Worm (Caenorhabditis elegans) whole organism, late embryonic: ENCODE data around the gene spe-18.

ENCODE experiments used
- C08G9.2 ChIP-seq: sonication (generic microtip); optimal IDR thresholded peaks from 2 replicates; lab custom pipeline; 2016; ENCODE audit warnings: mild to moderate bottlenecking, missing genetic modification characterization, moderate library complexity, missing compliant biosample characterization
- T23F11.4 ChIP-seq: fragments of 200-800 bp; sonication (Bioruptor generic); optimal IDR thresholded peaks from 2 replicates; lab custom pipeline; 2018; ENCODE audit warnings: mild to moderate bottlenecking, missing genetic modification characterization, missing compliant biosample characterization
- ahr-1 ChIP-seq: sonication (generic microtip); optimal IDR thresholded peaks from 2 replicates; lab custom pipeline; 2016; ENCODE audit warnings: missing genetic modification characterization, missing compliant biosample characterization
- ama-1 ChIP-seq: fragments of 150-350 bp; optimal IDR thresholded peaks from 2 replicates; lab custom pipeline; 2014
- ceh-14 ChIP-seq: sonication (generic microtip); optimal IDR thresholded peaks from 2 replicates; lab custom pipeline; 2016; ENCODE audit warnings: missing genotype, missing genetic modification characterization, missing compliant biosample characterization
- ceh-19 ChIP-seq: fragments of 200-800 bp; sonication (Bioruptor generic); optimal IDR thresholded peaks from 2 replicates; lab custom pipeline; 2018; ENCODE audit warnings: mild to moderate bottlenecking, missing genetic modification characterization, missing compliant biosample characterization
- ceh-24 ChIP-seq: sonication (generic microtip); optimal IDR thresholded peaks from 2 replicates; lab custom pipeline; 2016; ENCODE audit warnings: mild to moderate bottlenecking, missing genetic modification characterization, missing compliant biosample characterization
- ceh-30 ChIP-seq: fragments of 150-350 bp; optimal IDR thresholded peaks from 2 replicates; lab custom pipeline; 2014; ENCODE audit warnings: missing biosample characterization, missing genetic modification characterization
- ceh-31 ChIP-seq: sonication (generic microtip); optimal IDR thresholded peaks from 2 replicates; lab custom pipeline; 2016; ENCODE audit warnings: missing genetic modification characterization, missing compliant biosample characterization
- ceh-34 ChIP-seq: sonication (generic microtip); optimal IDR thresholded peaks from 2 replicates; lab custom pipeline; 2016; ENCODE audit warnings: mild to moderate bottlenecking, missing genetic modification characterization, missing compliant biosample characterization
- ceh-45 ChIP-seq: fragments of 200-800 bp; sonication (Bioruptor generic); IDR thresholded peaks from 2 replicates; pipeline ENCODE4 v1.3.6; 2022; ENCODE audit warnings: missing genetic modification reagents, missing genetic modification characterization, missing compliant biosample characterization
- ceh-6 ChIP-seq: fragments of 200-800 bp; sonication (Bioruptor generic); optimal IDR thresholded peaks from 2 replicates; lab custom pipeline; 2018; ENCODE audit warnings: mild to moderate bottlenecking, missing genetic modification characterization, missing compliant biosample characterization
- ets-4 ChIP-seq: sonication (generic microtip); optimal IDR thresholded peaks from 2 replicates; lab custom pipeline; 2016; ENCODE audit warnings: missing genetic modification characterization, missing compliant biosample characterization
- eyg-1 ChIP-seq: sonication (generic microtip); optimal IDR thresholded peaks from 2 replicates; lab custom pipeline; 2016; ENCODE audit warnings: missing genotype, missing genetic modification characterization, missing compliant biosample characterization
- hlh-13 ChIP-seq: fragments of 200-800 bp; sonication (Bioruptor generic); optimal IDR thresholded peaks from 2 replicates; lab custom pipeline; 2018; ENCODE audit warnings: mild to moderate bottlenecking, missing genetic modification characterization, missing compliant biosample characterization
- hlh-30 ChIP-seq: sonication (generic microtip); optimal IDR thresholded peaks from 2 replicates; lab custom pipeline; 2017; ENCODE audit warnings: antibody characterized with exemption, missing genetic modification characterization, missing compliant biosample characterization; ENCODE audit not compliant: insufficient read depth
- lim-6 ChIP-seq: sonication (generic microtip); optimal IDR thresholded peaks from 2 replicates; lab custom pipeline; 2016; ENCODE audit warnings: missing genetic modification characterization, missing compliant biosample characterization
- mec-3 ChIP-seq: sonication (generic microtip); optimal IDR thresholded peaks from 2 replicates; lab custom pipeline; 2016; ENCODE audit warnings: borderline replicate concordance, missing genetic modification characterization, missing compliant biosample characterization
- nhr-11 ChIP-seq: fragments of 150-350 bp; optimal IDR thresholded peaks from 2 replicates; lab custom pipeline; 2014; ENCODE audit warnings: missing biosample characterization, missing genetic modification characterization
- nhr-232 ChIP-seq: sonication (generic microtip); optimal IDR thresholded peaks from 2 replicates; lab custom pipeline; 2016; ENCODE audit warnings: missing genetic modification characterization, missing compliant biosample characterization
- npax-4 ChIP-seq: sonication (generic microtip); optimal IDR thresholded peaks from 2 replicates; lab custom pipeline; 2016; ENCODE audit warnings: missing genetic modification characterization, missing compliant biosample characterization
- pat-9 ChIP-seq: fragments of 200-800 bp; sonication (Bioruptor generic); optimal IDR thresholded peaks from 2 replicates; lab custom pipeline; 2018; ENCODE audit warnings: mild to moderate bottlenecking, missing genetic modification characterization, moderate library complexity, missing compliant biosample characterization
- pha-2 ChIP-seq: sonication (generic microtip); optimal IDR thresholded peaks from 2 replicates; lab custom pipeline; 2017; ENCODE audit warnings: mild to moderate bottlenecking, missing genetic modification characterization, missing compliant biosample characterization
- pqm-1 ChIP-seq: sonication (generic microtip); optimal IDR thresholded peaks from 2 replicates; lab custom pipeline; 2016; ENCODE audit warnings: missing genetic modification characterization, missing compliant biosample characterization
- pros-1 ChIP-seq: fragments of 150-350 bp; optimal IDR thresholded peaks from 2 replicates; lab custom pipeline; 2014; ENCODE audit warnings: missing biosample characterization, missing genetic modification reagents, missing genetic modification characterization
- rnt-1 ChIP-seq: sonication (generic microtip); optimal IDR thresholded peaks from 2 replicates; lab custom pipeline; 2016; ENCODE audit warnings: missing genetic modification characterization, missing compliant biosample characterization
- sox-2 ChIP-seq: fragments of 200-800 bp; sonication (Bioruptor generic); IDR thresholded peaks from 2 replicates; pipeline ENCODE4 v1.3.6; 2022; ENCODE audit warnings: missing genetic modification reagents, missing genetic modification characterization, missing compliant biosample characterization
- tbx-2 ChIP-seq: sonication (generic microtip); optimal IDR thresholded peaks from 2 replicates; lab custom pipeline; 2016; ENCODE audit warnings: missing genetic modification characterization, missing compliant biosample characterization
- ttx-3 ChIP-seq: sonication (generic microtip); optimal IDR thresholded peaks from 2 replicates; lab custom pipeline; 2016; ENCODE audit warnings: missing genetic modification reagents, missing genetic modification characterization, missing compliant biosample characterization
- unc-3 ChIP-seq, 2 experiments: fragments of 200-800 bp in 1 of 2; sonication (Bioruptor generic) in 1 of 2; sonication (generic microtip) in 1 of 2; conservative IDR thresholded peaks in 1 of 2; optimal IDR thresholded peaks in 1 of 2; 2 replicates each; pipeline versions ENCODE4 v1.3.6 to Lab custom; 2016 to 2022; ENCODE audit warnings: missing compliant biosample characterization in 2 of 2, missing genetic modification characterization in 2 of 2, missing genetic modification reagents in 1 of 2
- unc-42 ChIP-seq: sonication (generic microtip); optimal IDR thresholded peaks from 2 replicates; lab custom pipeline; 2016; ENCODE audit warnings: missing genotype, missing genetic modification characterization, missing compliant biosample characterization
- unc-55 ChIP-seq: sonication (generic microtip); optimal IDR thresholded peaks from 2 replicates; lab custom pipeline; 2017; ENCODE audit warnings: missing biosample characterization, missing genetic modification reagents, missing genetic modification characterization

The spe-18 gene

DNA sequence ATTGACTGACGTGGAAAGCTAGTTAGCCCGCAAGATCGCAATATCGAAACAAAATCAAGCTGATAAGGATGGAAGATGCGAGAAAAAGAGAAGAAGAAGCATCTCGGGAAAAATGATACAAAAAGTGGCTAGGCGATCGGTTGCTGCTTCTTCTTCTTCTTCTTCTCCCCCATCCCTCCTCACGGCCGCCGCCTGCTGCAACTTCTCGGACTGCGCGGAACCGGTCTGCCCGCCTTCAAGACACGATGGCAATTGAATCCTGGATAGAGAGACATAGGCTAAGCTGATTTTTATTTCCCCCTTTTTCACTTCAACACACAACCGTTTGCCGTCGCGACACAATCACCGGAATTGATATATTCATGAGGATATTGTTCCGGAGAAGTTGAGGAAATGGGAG is 21.2 kb upstream of the spe-18 start:
- no peak for TF ChIP-seq ama-1 (lab: Kevin White, UChicago)
- no peak for TF ChIP-seq unc-42 (tag; lab: Kevin White, UChicago)
- no peak for TF ChIP-seq ceh-31 (tag; lab: Kevin White, UChicago)
- no peak for TF ChIP-seq ceh-34 (tag; lab: Kevin White, UChicago)
- TF ChIP-seq nhr-232 (tag; lab: Kevin White, UChicago): no peak
- no peak for TF ChIP-seq tbx-2
- no peak for TF ChIP-seq eyg-1 (tag; lab: Kevin White, UChicago)
- TF ChIP-seq, all 69 proteins: peak for 0

DNA sequence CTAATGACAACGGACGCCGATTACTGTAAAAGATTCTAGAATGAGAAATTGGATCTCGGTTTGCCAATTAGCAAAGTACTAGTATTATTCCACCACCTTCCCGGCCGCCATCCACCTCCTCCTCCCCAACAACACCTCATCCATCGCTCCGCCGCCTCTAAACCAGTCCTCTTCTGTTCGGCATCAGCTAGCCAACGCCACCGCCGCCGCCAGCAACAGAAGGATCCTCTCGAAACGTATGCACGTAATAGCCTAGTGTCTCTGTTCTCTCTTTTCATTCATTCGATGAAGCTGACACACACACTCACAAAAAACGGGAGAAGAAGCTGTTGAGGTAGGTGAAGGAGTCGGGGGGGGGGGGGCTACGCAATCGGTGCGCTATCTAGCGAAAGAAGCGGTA is 17.5 kb upstream of the spe-18 start:
- TF ChIP-seq tbx-2 (no peak), ceh-45 (GFP tag; lab: Robert Waterston, UW) (0 out of 2 replicates have a peak, but pooled peaks have one; percentile 27), ceh-14 (no peak), nhr-11 (tag; lab: Kevin White, UChicago) (no peak), pha-2 (tag; lab: Kevin White, UChicago) (no peak), ets-4 (no peak), ceh-30 (tag; lab: Kevin White, UChicago) (no peak), lim-6 (no peak)

DNA sequence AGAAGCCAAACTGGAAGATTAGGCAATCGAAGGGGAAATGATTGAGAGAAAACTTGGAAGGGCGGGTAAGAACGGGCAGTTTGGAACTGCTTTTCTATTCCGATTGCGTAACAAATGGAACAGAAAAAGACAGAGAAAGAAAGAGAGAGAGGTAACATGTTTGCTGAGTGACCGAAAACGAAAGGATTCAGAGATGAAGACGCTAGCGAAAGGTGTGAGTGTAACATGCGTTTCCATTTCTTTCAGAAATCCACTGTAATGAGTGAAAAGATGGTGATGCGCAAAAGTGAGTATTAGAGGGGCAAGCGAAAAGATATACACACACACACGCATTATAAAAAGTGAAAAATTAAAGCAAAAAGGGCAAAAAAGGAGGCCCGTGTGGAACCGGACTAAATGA is 14.3 kb upstream of the spe-18 start:
- TF ChIP-seq npax-4 (tag; lab: Kevin White, UChicago) (no peak), hlh-13 (GFP tag; lab: Kevin White, UChicago) (no peak), C08G9.2 (tag; lab: Kevin White, UChicago) (no peak)

DNA sequence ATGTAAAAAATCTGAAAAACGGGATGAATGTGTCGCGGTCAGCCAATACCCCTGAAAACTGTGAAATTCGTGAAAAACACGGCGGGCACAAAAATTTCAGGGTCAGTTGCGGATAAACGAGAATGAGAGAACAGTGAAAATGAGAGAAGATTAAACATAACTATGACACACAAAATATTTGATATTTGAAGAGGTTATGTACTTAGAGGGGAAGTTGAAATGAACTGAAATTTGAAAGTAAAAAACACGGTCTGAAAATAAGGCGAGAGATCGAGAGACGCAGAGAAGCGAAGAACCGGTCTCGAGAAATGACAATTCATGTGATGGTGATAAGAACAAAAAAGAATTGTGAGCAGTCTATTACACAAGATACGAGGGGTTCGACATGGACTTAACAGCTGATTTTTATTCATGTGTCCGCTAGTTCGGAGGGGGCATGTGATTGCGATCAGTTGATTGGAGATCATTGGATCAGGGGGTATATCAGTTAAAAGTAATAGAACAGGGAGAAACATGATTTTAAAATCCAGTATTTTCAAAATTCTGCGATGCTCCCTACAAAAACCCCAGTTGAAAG is 12.6 kb upstream of the spe-18 start, which contains the start of gene moe-3:
TSS of gene moe-3 (minus strand) at position 51 of the 577 bp plus-strand sequence.
- TF ChIP-seq ceh-6 (GFP tag; lab: Kevin White, UChicago): no peak
- TF ChIP-seq pha-2 (tag; lab: Kevin White, UChicago): no peak
- no peak for TF ChIP-seq ama-1 (lab: Kevin White, UChicago)
- TF ChIP-seq, all 69 proteins: peak for 0

DNA sequence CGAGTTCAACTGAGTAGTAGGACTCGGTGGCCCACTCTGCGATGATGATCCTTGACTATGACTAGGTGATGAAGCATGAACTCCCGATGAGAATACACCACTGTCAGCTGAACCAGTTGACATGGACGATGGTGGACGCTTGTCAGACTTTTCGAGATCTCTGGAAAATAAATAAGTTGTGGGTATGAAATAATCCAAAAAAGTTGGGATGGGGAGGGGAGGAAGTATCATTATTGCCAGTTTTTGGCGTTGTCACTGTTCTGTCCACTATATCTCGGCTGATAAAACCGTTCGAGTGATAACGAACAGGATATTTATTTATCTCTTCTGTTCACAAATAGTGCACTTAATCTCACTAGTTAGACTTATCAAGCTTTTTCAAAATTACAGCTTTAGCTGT is 10.9 kb upstream of the spe-18 start:
- no peak for TF ChIP-seq mec-3 (tag; lab: Kevin White, UChicago)
- TF ChIP-seq ceh-30 (tag; lab: Kevin White, UChicago): no peak
- TF ChIP-seq unc-55 (GFP tag; lab: Kevin White, UChicago): no peak
- no peak for TF ChIP-seq pros-1 (tag; lab: Kevin White, UChicago)
- TF ChIP-seq ama-1 (lab: Kevin White, UChicago): no peak
- no peak for TF ChIP-seq hlh-30 (tag; lab: Kevin White, UChicago)
- no peak for TF ChIP-seq ahr-1 (tag; lab: Kevin White, UChicago)
- no peak for TF ChIP-seq pat-9

DNA sequence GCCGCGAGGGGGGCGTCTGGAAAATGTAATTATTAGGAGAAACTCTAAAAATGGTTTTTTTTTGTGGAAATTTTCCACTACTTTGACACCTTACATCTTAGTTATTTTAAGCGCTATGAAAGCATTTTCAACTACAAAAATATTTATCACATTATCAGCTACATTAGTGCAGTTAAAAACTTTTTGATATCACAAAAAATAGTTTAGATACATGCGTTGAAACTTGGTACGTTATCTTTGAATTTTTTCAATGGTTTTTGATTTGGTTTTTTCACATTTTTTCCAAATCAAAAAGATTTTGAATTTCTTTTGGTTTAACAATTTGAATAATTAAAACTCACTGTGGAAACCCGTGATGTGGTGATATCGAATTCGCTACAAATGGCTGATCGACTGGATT is 9.8 kb upstream of the spe-18 start:
- TF ChIP-seq T23F11.4 (no peak), unc-3 (GFP tag; conservative IDR thresholded peaks at IDR 0.05; lab: Robert Waterston, UW) (no peak), unc-3 (tag; optimal IDR thresholded peaks at IDR 0.05; lab: Kevin White, UChicago) (no peak), sox-2 (GFP tag; lab: Robert Waterston, UW) (no peak), ceh-19 (GFP tag; lab: Kevin White, UChicago) (no peak), ttx-3 (tag; lab: Kevin White, UChicago) (no peak), lim-6 (no peak)
- TF ChIP-seq, all 69 proteins: peak for 0

DNA sequence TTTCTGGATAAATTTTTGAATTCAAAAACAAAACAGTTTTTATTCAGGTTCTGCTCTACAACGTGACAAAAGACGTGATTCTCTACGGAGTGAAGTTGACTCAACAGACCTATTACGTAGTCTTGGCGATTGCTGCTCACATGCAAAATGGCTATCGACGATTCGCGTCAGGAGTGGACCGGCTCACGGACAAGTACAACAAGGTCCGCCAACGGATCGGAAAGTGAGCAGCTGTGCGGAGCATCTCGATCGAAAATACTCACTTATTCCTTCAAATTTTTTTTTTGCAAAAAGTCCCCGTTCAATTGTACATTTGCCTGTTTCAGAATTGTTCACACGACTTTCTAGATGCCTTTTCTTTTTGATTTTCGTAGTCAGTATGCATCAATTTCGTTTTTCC is 6.7 kb upstream of the spe-18 start:
- TF ChIP-seq pros-1 (tag; lab: Kevin White, UChicago): no peak
- no peak for TF ChIP-seq hlh-13 (GFP tag; lab: Kevin White, UChicago)
- TF ChIP-seq unc-55 (GFP tag; lab: Kevin White, UChicago): no peak
- no peak for TF ChIP-seq ceh-24 (tag; lab: Kevin White, UChicago)
- no peak for TF ChIP-seq pqm-1
- TF ChIP-seq pha-2 (tag; lab: Kevin White, UChicago): no peak
- no peak for TF ChIP-seq rnt-1 (tag; lab: Kevin White, UChicago)
- no peak for TF ChIP-seq pat-9
